Fruit fly (Drosophila melanogaster): ENCODE measurements around the gene ergic53.
A peak's percentile ranks its signal among the peaks of the same experiment; 100 is the strongest.

Gene ergic53

DNA sequence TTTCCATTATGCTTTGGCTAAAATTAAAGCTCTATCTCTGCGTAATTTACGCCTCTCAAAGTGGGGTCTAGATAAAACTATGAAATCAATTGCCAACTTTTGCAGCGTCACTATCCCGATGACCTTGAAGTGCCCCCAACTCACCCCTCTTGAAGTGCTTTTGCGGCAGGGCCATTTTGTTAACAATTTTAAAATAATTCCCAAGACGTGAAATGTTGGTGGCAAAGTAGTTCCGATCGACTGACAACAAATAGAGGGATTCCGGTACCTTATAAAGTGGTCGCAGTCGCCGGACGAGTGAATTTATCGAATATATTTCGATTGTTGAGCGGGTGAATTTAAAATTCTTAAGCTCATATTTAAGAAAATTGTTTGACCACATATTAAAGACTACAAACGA is 11.5 kb upstream of the ergic53 start, which contains the start of gene GstO2 (continued):
- TF ChIP-seq CG5245 (GFP tag; optimal IDR thresholded peaks at IDR 0.05) (no peak), ftz-f1 (GFP tag; optimal IDR thresholded peaks at IDR 0.05) (peak; percentile 51), ttk (GFP tag; IDR thresholded peaks at IDR 0.05) (no peak), CG6272 (GFP tag; IDR thresholded peaks at IDR 0.05) (no peak), CG11085 (GFP tag; IDR thresholded peaks at IDR 0.05) (no peak), Gug (GFP tag; IDR thresholded peaks at IDR 0.05) (no peak), h (optimal IDR thresholded peaks at IDR 0.05) (no peak), shn (GFP tag; optimal IDR thresholded peaks at IDR 0.05) (no peak), zen2 (GFP tag; IDR thresholded peaks at IDR 0.05; ENCODE audit: partially characterized antibody) (no peak; the same call in 2 of the 3 replicates), CG13894 (tag; optimal IDR thresholded peaks at IDR 0.05) (peak; percentile 9), Scr (GFP tag; IDR thresholded peaks at IDR 0.05; ENCODE audit: partially characterized antibody) (peak; percentile 47; the same call in 1 of the 2 replicates), CG34422 (GFP tag; IDR thresholded peaks at IDR 0.05) (peak; percentile 1; the same call in 1 of the 3 replicates), cwo (GFP tag; optimal IDR thresholded peaks at IDR 0.05) (no peak), CG6254 (GFP tag; optimal IDR thresholded peaks at IDR 0.05) (no peak), Eip74EF (GFP tag; optimal IDR thresholded peaks at IDR 0.05) (no peak), lmd (GFP tag; IDR thresholded peaks at IDR 0.05) (no peak), Bgb (GFP tag; IDR thresholded peaks at IDR 0.05; ENCODE audit: partially characterized antibody) (peak; percentile 50), CTCF (GFP tag; optimal IDR thresholded peaks at IDR 0.05) (peak; percentile 2), exex (tag; optimal IDR thresholded peaks at IDR 0.05) (peak; percentile 33), kah (GFP tag; optimal IDR thresholded peaks at IDR 0.05) (no peak), wor (GFP tag; IDR thresholded peaks at IDR 0.05) (no peak), Opbp (GFP tag; IDR thresholded peaks at IDR 0.05; ENCODE audit: partially characterized antibody) (peak; percentile 35; the same call in 1 of the 3 replicates), CG9609 (GFP tag; optimal IDR thresholded peaks at IDR 0.05) (no peak), Lhr (GFP tag; optimal IDR thresholded peaks at IDR 0.05) (no peak), tna (GFP tag; IDR thresholded peaks at IDR 0.05; ENCODE audit: partially characterized antibody) (no peak), row (GFP tag; IDR thresholded peaks at IDR 0.05) (peak; percentile 18; the same call in 1 of the 3 replicates), CG10979 (tag; optimal IDR thresholded peaks at IDR 0.05) (no peak), CG1603 (tag; optimal IDR thresholded peaks at IDR 0.05) (peak; percentile 25), hb (GFP tag; IDR thresholded peaks at IDR 0.05; ENCODE audit: partially characterized antibody) (no peak), ERR (GFP tag; optimal IDR thresholded peaks at IDR 0.05) (peak; percentile 92), CkIIα-i1 (GFP tag; IDR thresholded peaks at IDR 0.05) (no peak), CG34224 (GFP tag; IDR thresholded peaks at IDR 0.05; ENCODE audit: partially characterized antibody) (peak; percentile 42; the same call in 1 of the 3 replicates), CG8944 (GFP tag; optimal IDR thresholded peaks at IDR 0.05) (no peak), CG11093 (GFP tag; IDR thresholded peaks at IDR 0.05) (no peak), CG10431 (GFP tag; optimal IDR thresholded peaks at IDR 0.05) (peak; percentile 94), CHES-1-like (GFP tag; optimal IDR thresholded peaks at IDR 0.05) (no peak), Lim3 (GFP tag; IDR thresholded peaks at IDR 0.05) (no peak), dmrt11E (tag; optimal IDR thresholded peaks at IDR 0.05) (no peak)

DNA sequence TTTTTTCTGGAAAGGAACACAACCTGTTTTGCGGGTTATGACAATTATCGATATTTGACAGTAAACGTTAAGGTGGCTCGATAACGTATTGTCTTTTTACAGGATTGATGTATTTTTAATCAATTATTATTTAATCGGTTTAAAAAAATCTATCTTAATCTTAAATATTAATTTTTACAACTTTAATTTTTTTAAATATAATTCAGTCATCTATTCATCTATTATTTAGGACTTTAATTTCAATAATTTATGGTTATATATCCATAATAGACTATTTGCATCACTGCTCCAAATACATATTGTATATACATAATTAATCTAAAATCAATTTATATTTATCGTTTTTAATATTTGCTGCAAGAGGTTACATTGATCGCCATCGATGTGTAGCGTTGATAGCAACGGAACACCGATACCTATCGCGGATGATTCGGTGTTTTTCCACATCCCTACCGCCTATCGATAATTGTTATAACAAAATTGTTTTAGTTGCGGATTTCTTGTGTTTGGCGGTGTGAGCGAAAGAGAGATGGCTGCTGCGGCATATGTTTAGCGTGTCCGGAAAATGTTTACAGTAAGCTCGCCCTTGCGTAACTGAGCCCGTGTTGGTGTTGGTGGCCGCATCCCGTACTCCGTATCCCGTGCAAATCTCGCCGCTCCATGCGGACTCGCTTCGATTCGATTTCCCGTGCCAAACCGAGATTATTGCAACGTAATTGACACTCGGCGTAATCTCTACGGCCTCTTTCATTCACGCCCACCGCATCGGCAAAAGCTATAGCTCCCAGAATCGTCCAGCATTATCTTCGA is 9.8 kb upstream of the ergic53 start, which contains the start of the genes GstO1 and foi:
TSS of gene GstO1 (minus strand) at position 51 of the 810 bp plus-strand sequence.
TSS of gene foi (plus strand) at position 429 of the 810 bp plus-strand sequence.
- TF ChIP-seq sd (tag; optimal IDR thresholded peaks at IDR 0.05) = no peak
- TF ChIP-seq CG9817 (tag; optimal IDR thresholded peaks at IDR 0.05) = no peak
- TF ChIP-seq org-1 (GFP tag; optimal IDR thresholded peaks at IDR 0.05) = no peak
- TF ChIP-seq Lpt (GFP tag; optimal IDR thresholded peaks at IDR 0.05) = no peak
- no peak for TF ChIP-seq h (optimal IDR thresholded peaks at IDR 0.05)
- TF ChIP-seq nerfin-1 (tag; optimal IDR thresholded peaks at IDR 0.05) = peak; percentile 22
- peak; percentile 29 for TF ChIP-seq CG12155 (GFP tag; optimal IDR thresholded peaks at IDR 0.05)
- TF ChIP-seq CG8765 (GFP tag; IDR thresholded peaks at IDR 0.05) = no peak
- TF ChIP-seq crol (GFP tag; IDR thresholded peaks at IDR 0.05) = no peak
- peak; percentile 98 for TF ChIP-seq CG42726 (GFP tag; IDR thresholded peaks at IDR 0.05; ENCODE audit: partially characterized antibody)
- TF ChIP-seq zen2 (GFP tag; IDR thresholded peaks at IDR 0.05; ENCODE audit: partially characterized antibody) = peak; percentile 94
- no peak for TF ChIP-seq Six4 (GFP tag; optimal IDR thresholded peaks at IDR 0.05)
- no peak for TF ChIP-seq gce (GFP tag; IDR thresholded peaks at IDR 0.05)
- no peak for TF ChIP-seq odd (GFP tag; optimal IDR thresholded peaks at IDR 0.05)
- peak; percentile 24 for TF ChIP-seq corto (GFP tag; optimal IDR thresholded peaks at IDR 0.05)

Measured in whole organism, embryonic.